Worm (Caenorhabditis elegans) whole organism, early embryonic: Measurements from ENCODE around the gene C07C7.3.

ENCODE experiments used
- B0310.2 ChIP-seq: sonication (generic microtip); optimal IDR thresholded peaks from 2 replicates; lab custom pipeline; 2016; ENCODE audit warnings: mild to moderate bottlenecking, missing genetic modification characterization, missing compliant biosample characterization
- F13C5.2 ChIP-seq: sonication (generic microtip); optimal IDR thresholded peaks from 2 replicates; lab custom pipeline; 2017; ENCODE audit warnings: mild to moderate bottlenecking, missing genetic modification characterization, inconsistent platforms, missing compliant biosample characterization
- aly-1 ChIP-seq: sonication (generic microtip); optimal IDR thresholded peaks from 2 replicates; lab custom pipeline; 2016; ENCODE audit warnings: missing genetic modification characterization, missing compliant biosample characterization
- ama-1 ChIP-seq: fragments of 150-350 bp; optimal IDR thresholded peaks from 2 replicates; lab custom pipeline; 2014
- ceh-13 ChIP-seq: fragments of 200-800 bp; sonication (Bioruptor generic); optimal IDR thresholded peaks from 2 replicates; lab custom pipeline; 2018; ENCODE audit warnings: mild to moderate bottlenecking, missing genetic modification characterization, missing compliant biosample characterization
- ceh-36 ChIP-seq: sonication (generic microtip); optimal IDR thresholded peaks from 2 replicates; lab custom pipeline; 2016; ENCODE audit warnings: missing genetic modification characterization, inconsistent platforms, missing compliant biosample characterization
- ets-7 ChIP-seq: sonication (generic microtip); optimal IDR thresholded peaks from 2 replicates; lab custom pipeline; 2016; ENCODE audit warnings: missing genotype, missing genetic modification characterization, missing compliant biosample characterization
- flt-1 ChIP-seq: fragments of 200-800 bp; sonication (Bioruptor generic); IDR thresholded peaks from 2 replicates; pipeline ENCODE4 v1.3.6; 2022; ENCODE audit warnings: missing genetic modification characterization, missing compliant biosample characterization
- hmbx-1 ChIP-seq: sonication (generic microtip); optimal IDR thresholded peaks from 2 replicates; lab custom pipeline; 2016; ENCODE audit warnings: mild to moderate bottlenecking, missing genetic modification characterization, missing compliant biosample characterization
- hmg-4 ChIP-seq: fragments of 200-800 bp; sonication (Bioruptor generic); optimal IDR thresholded peaks from 2 replicates; lab custom pipeline; 2018; ENCODE audit warnings: mild to moderate bottlenecking, missing genetic modification characterization, missing compliant biosample characterization
- hnd-1 ChIP-seq: sonication (generic microtip); optimal IDR thresholded peaks from 2 replicates; lab custom pipeline; 2016; ENCODE audit warnings: missing genetic modification characterization, missing compliant biosample characterization
- pes-1 ChIP-seq: fragments of 200-800 bp; sonication (Bioruptor generic); IDR thresholded peaks from 2 replicates; pipeline ENCODE4 v1.3.6; 2022; ENCODE audit warnings: missing genetic modification reagents, missing genetic modification characterization, missing compliant biosample characterization
- scrt-1 ChIP-seq: fragments of 200-800 bp; sonication (Bioruptor generic); IDR thresholded peaks from 2 replicates; pipeline ENCODE4 v1.3.6; 2022; ENCODE audit warnings: missing genetic modification characterization, missing compliant biosample characterization
- sea-1 ChIP-seq: fragments of 200-800 bp; sonication (Bioruptor generic); conservative IDR thresholded peaks from 2 replicates; pipeline ENCODE4 v1.3.6; 2022; ENCODE audit warnings: missing genetic modification characterization, missing compliant biosample characterization
- tbx-11 ChIP-seq: fragments of 200-800 bp; sonication (Bioruptor generic); IDR thresholded peaks from 2 replicates; pipeline ENCODE4 v1.3.6; 2022; ENCODE audit warnings: missing genetic modification characterization, missing compliant biosample characterization
- tbx-37 ChIP-seq: fragments of 200-800 bp; sonication (Bioruptor generic); conservative IDR thresholded peaks from 2 replicates; pipeline ENCODE4 v1.3.6; 2022; ENCODE audit warnings: missing genetic modification reagents, missing genetic modification characterization, missing compliant biosample characterization
- tra-4 ChIP-seq: sonication (generic microtip); optimal IDR thresholded peaks from 2 replicates; lab custom pipeline; 2017; ENCODE audit warnings: missing genetic modification characterization, missing compliant biosample characterization

Gene C07C7.3

ce11 chrIV:9158969-9159800, 6.7 kb upstream of the C07C7.3 start, which contains the start of gene pcp-3:
Gene pcp-3 (minus strand): TSS chrIV:9159019.
- TF ChIP-seq ama-1 (no peak), flt-1 (no peak), ets-7 (no peak), hnd-1 (tag; lab: Kevin White, UChicago) (no peak), tra-4 (tag; lab: Kevin White, UChicago) (no peak), ceh-36 (tag; lab: Kevin White, UChicago) (no peak), tbx-37 (GFP tag; lab: Robert Waterston, UW) (no peak), sea-1 (GFP tag; lab: Robert Waterston, UW) (no peak), hmg-4 (no peak), tbx-11 (GFP tag; lab: Robert Waterston, UW) (no peak), scrt-1 (no peak), ceh-13 (GFP tag; lab: Kevin White, UChicago) (no peak), hmbx-1 (tag; lab: Kevin White, UChicago) (no peak)

ce11 chrIV:9159863-9160262, 6.0 kb upstream of the C07C7.3 start:
- no peak for TF ChIP-seq pes-1 (GFP tag; lab: Robert Waterston, UW)
- no peak for TF ChIP-seq hnd-1 (tag; lab: Kevin White, UChicago)
- TF ChIP-seq ceh-13 (GFP tag; lab: Kevin White, UChicago) = no peak
- TF ChIP-seq B0310.2 (tag; lab: Kevin White, UChicago) = no peak
- TF ChIP-seq ets-7 = no peak
- no peak for TF ChIP-seq tbx-11 (GFP tag; lab: Robert Waterston, UW)
- TF ChIP-seq flt-1 = no peak
- TF ChIP-seq ama-1 = no peak
- TF ChIP-seq sea-1 (GFP tag; lab: Robert Waterston, UW) = no peak
- no peak for TF ChIP-seq tra-4 (tag; lab: Kevin White, UChicago)
- TF ChIP-seq hmg-4 = no peak
- no peak for TF ChIP-seq tbx-37 (GFP tag; lab: Robert Waterston, UW)
- TF ChIP-seq aly-1 = no peak
- TF ChIP-seq ceh-36 (tag; lab: Kevin White, UChicago) = no peak
- TF ChIP-seq hmbx-1 (tag; lab: Kevin White, UChicago) = no peak
- no peak for TF ChIP-seq scrt-1
- TF ChIP-seq F13C5.2 = no peak

- TF ChIP-seq scrt-1 (no peak), ceh-13 (GFP tag; lab: Kevin White, UChicago) (no peak), hmg-4 (no peak), ama-1 (no peak), sea-1 (GFP tag; lab: Robert Waterston, UW) (no peak), aly-1 (no peak), ceh-36 (tag; lab: Kevin White, UChicago) (no peak), tra-4 (tag; lab: Kevin White, UChicago) (no peak), hnd-1 (tag; lab: Kevin White, UChicago) (no peak), F13C5.2 (no peak), tbx-37 (GFP tag; lab: Robert Waterston, UW) (no peak), pes-1 (GFP tag; lab: Robert Waterston, UW) (no peak), B0310.2 (tag; lab: Kevin White, UChicago) (no peak), tbx-11 (GFP tag; lab: Robert Waterston, UW) (no peak), flt-1 (no peak), hmbx-1 (tag; lab: Kevin White, UChicago) (no peak), ets-7 (no peak)
These were observed 824 bp upstream of the C07C7.3 start, which contains the start of gene pcp-2 for ce11 chrIV:9165027-9165426. Gene pcp-2 (minus strand): TSS chrIV:9165127.

- TF ChIP-seq ceh-36 (tag; lab: Kevin White, UChicago) (no peak), tbx-11 (GFP tag; lab: Robert Waterston, UW) (no peak), flt-1 (no peak), tra-4 (tag; lab: Kevin White, UChicago) (no peak), hmg-4 (no peak), ama-1 (no peak), scrt-1 (no peak)
These were observed 3.9 kb downstream of the C07C7.3 start for ce11 chrIV:9169764-9170163.

DNA sequence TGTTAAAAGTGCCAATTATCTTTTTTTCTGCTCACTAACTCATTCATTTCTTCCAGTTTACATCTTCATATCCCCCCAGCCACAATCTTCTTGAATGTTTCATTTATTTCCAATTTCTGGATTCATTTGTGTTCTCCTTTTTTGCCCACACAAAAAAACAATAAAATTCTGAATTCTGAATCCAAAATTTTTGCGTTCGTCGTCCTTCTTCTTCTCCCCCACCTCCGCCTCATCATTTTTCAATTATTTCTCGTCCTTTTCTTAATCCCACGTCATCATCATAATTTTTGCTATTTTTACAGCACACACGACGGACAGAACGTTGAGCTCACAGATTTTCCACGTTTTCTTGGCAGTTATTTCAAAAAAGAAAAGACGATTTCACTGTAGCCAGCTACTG, 18.7 kb downstream of the C07C7.3 start, which contains the start of gene C07C7.1:
Gene C07C7.1, plus strand, starts transcription at position 301 of the 400 bp plus-strand sequence.
- no peak for TF ChIP-seq hmg-4
- TF ChIP-seq tra-4 (tag; lab: Kevin White, UChicago) = no peak
- no peak for TF ChIP-seq hmbx-1 (tag; lab: Kevin White, UChicago)
- no peak for TF ChIP-seq tbx-11 (GFP tag; lab: Robert Waterston, UW)

ce11 chrIV:9191183-9191582, 25.3 kb downstream of the C07C7.3 start:
- no peak for TF ChIP-seq hmg-4
- peak; percentile 96 for TF ChIP-seq scrt-1
- TF ChIP-seq flt-1 = peak; percentile 96
- peak; percentile 90 for TF ChIP-seq ceh-13 (GFP tag; lab: Kevin White, UChicago)
- TF ChIP-seq tbx-37 (GFP tag; lab: Robert Waterston, UW) = peak; percentile 97
- peak; percentile 96 for TF ChIP-seq ceh-36 (tag; lab: Kevin White, UChicago)
- TF ChIP-seq tra-4 (tag; lab: Kevin White, UChicago) = peak; percentile 89
- peak; percentile 96 for TF ChIP-seq pes-1 (GFP tag; lab: Robert Waterston, UW)
- TF ChIP-seq ets-7 = peak; percentile 87
- TF ChIP-seq hnd-1 (tag; lab: Kevin White, UChicago) = peak; percentile 85
- TF ChIP-seq hmbx-1 (tag; lab: Kevin White, UChicago) = peak; percentile 76
- TF ChIP-seq aly-1 = peak; percentile 95
- peak; percentile 96 for TF ChIP-seq tbx-11 (GFP tag; lab: Robert Waterston, UW)
- TF ChIP-seq B0310.2 (tag; lab: Kevin White, UChicago) = peak; percentile 93
- peak; percentile 94 for TF ChIP-seq F13C5.2
- peak; percentile 95 for TF ChIP-seq sea-1 (GFP tag; lab: Robert Waterston, UW)
- TF ChIP-seq ama-1 = no peak

DNA sequence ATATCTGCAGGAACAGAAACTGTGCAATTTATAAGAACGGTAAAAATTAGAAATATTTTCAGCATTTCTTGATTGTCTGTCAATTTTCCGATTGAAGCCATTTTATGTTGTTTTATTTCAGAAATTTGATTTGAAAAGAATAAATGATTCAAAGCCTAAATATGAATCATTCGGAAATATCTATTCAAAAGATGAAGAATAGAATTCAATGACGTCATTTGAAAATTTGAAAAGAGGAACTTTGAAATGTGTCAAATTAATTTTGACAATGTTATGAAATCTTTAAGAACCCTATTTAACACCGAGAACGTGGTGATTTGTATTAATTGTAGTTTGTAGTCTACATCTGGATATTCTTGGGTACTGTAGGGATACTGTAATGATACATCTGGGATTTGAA, 26.7 kb downstream of the C07C7.3 start, which contains the start of gene C46C2.5:
Gene C46C2.5, minus strand, starts transcription at position 101 of the 400 bp plus-strand sequence.
- no peak for TF ChIP-seq tbx-11 (GFP tag; lab: Robert Waterston, UW)
- no peak for TF ChIP-seq tbx-37 (GFP tag; lab: Robert Waterston, UW)
- TF ChIP-seq B0310.2 (tag; lab: Kevin White, UChicago) = no peak
- no peak for TF ChIP-seq ceh-13 (GFP tag; lab: Kevin White, UChicago)
- no peak for TF ChIP-seq scrt-1
- TF ChIP-seq ceh-36 (tag; lab: Kevin White, UChicago) = no peak
- TF ChIP-seq hmg-4 = no peak
- no peak for TF ChIP-seq hnd-1 (tag; lab: Kevin White, UChicago)
- TF ChIP-seq F13C5.2 = no peak
- TF ChIP-seq aly-1 = no peak
- no peak for TF ChIP-seq sea-1 (GFP tag; lab: Robert Waterston, UW)
